Fruit fly (Drosophila melanogaster): ENCODE results near the gene PK1-R.

The PK1-R gene

DNA sequence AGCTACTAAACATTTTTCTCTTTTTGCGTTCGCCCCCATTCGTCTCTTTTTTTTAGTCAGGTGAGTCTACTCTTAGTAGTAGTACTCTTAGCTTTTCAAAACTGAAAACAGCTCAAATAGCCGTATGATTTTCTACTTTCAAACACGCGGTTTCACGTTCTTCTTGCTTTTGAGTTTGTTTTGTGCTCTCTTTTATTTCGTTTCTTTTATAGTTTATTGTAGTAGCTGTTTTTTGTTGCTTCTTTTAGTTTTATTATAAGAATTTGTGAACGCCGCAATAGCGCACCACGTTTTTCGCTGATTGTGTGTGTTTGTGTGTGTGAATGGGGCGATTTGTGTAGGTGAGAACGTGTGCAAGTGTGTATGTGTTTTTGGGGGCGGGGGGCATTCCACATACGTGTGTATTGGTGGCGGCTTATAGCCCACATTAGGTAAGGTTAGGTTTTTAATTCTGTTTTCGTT, 51.5 kb downstream of the PK1-R start:
- TF ChIP-seq CG17801 (GFP tag; optimal IDR thresholded peaks at IDR 0.05; ENCODE audit: partially characterized antibody), result peak; percentile 98

dm6 chr3R:14050556-14051170, 52.3 kb downstream of the PK1-R start:
- no peak for TF ChIP-seq CG17801 (GFP tag; optimal IDR thresholded peaks at IDR 0.05; ENCODE audit: partially characterized antibody)

All from ovary, adult (tissue).